Fruit fly (Drosophila melanogaster) whole organism, adult: Measurements from ENCODE around the gene CG11151.

Experiments
- CG11617 ChIP-seq: fragments of 200-800 bp; sonication (Bioruptor generic); optimal IDR thresholded peaks from 2 replicates; lab custom pipeline; 2017; ENCODE audit warnings: mild to moderate bottlenecking, missing biosample characterization, missing genetic modification reagents, missing genetic modification characterization
- CG12768 ChIP-seq: fragments of 200-800 bp; sonication (Bioruptor generic); optimal IDR thresholded peaks from 2 replicates; lab custom pipeline; 2017; ENCODE audit warnings: missing biosample characterization, missing genetic modification characterization, mild to moderate bottlenecking, moderate library complexity, missing genetic modification reagents
- CG14711 ChIP-seq: fragments of 200-800 bp; sonication (Bioruptor generic); optimal IDR thresholded peaks from 2 replicates; lab custom pipeline; 2018; ENCODE audit warnings: missing biosample characterization, mild to moderate bottlenecking, missing genetic modification characterization, moderate library complexity
- CG1620 ChIP-seq: fragments of 200-800 bp; sonication (Bioruptor generic); optimal IDR thresholded peaks from 2 replicates; lab custom pipeline; 2016; ENCODE audit warnings: missing biosample characterization, missing genetic modification characterization
- CG33017 ChIP-seq: fragments of 200-800 bp; sonication (Bioruptor generic); optimal IDR thresholded peaks from 2 replicates; lab custom pipeline; 2018; ENCODE audit warnings: missing biosample characterization, mild to moderate bottlenecking, missing genetic modification characterization, moderate library complexity
- CG5204 ChIP-seq: fragments of 200-800 bp; sonication (Bioruptor generic); optimal IDR thresholded peaks from 2 replicates; lab custom pipeline; 2016; ENCODE audit warnings: missing biosample characterization, missing genetic modification characterization
- CG7045 ChIP-seq: fragments of 200-800 bp; sonication (Bioruptor generic); optimal IDR thresholded peaks from 2 replicates; lab custom pipeline; 2017; ENCODE audit warnings: missing biosample characterization, mild to moderate bottlenecking, missing genetic modification characterization
- CG7101 ChIP-seq: fragments of 200-800 bp; sonication (Bioruptor generic); optimal IDR thresholded peaks from 2 replicates; lab custom pipeline; 2018; ENCODE audit warnings: missing biosample characterization, mild to moderate bottlenecking, missing genetic modification characterization, moderate library complexity
- Clk ChIP-seq: fragments of 200-800 bp; sonication (Bioruptor generic); optimal IDR thresholded peaks from 2 replicates; lab custom pipeline; 2017; ENCODE audit warnings: missing biosample characterization, missing genetic modification characterization
- Crg-1 ChIP-seq: fragments of 200-800 bp; sonication (Bioruptor generic); optimal IDR thresholded peaks from 2 replicates; lab custom pipeline; 2016; ENCODE audit warnings: missing biosample characterization, missing genetic modification characterization
- Hr96 ChIP-seq: fragments of 200-800 bp; sonication (Bioruptor generic); optimal IDR thresholded peaks from 2 replicates; lab custom pipeline; 2016; ENCODE audit warnings: missing biosample characterization, missing genetic modification characterization
- Mnt ChIP-seq: fragments of 200-800 bp; sonication (Bioruptor generic); optimal IDR thresholded peaks from 2 replicates; lab custom pipeline; 2016; ENCODE audit warnings: missing biosample characterization, mild to moderate bottlenecking, missing genetic modification characterization
- bab1 ChIP-seq: fragments of 200-800 bp; sonication (Bioruptor generic); optimal IDR thresholded peaks from 3 replicates; lab custom pipeline; 2019; ENCODE audit warnings: missing biosample characterization, mild to moderate bottlenecking, missing genetic modification characterization, moderate library complexity
- cic ChIP-seq: fragments of 200-800 bp; sonication (Bioruptor generic); optimal IDR thresholded peaks from 2 replicates; lab custom pipeline; 2017; ENCODE audit warnings: missing biosample characterization, mild to moderate bottlenecking, missing genetic modification characterization, moderate library complexity
- cnc ChIP-seq, 2 experiments: fragments of >200 bp; optimal IDR thresholded peaks; 2 replicates each; lab custom pipeline; 2017
- kay ChIP-seq: fragments of 200-800 bp; sonication (Bioruptor generic); peaks from one replicate; lab custom pipeline; 2016; ENCODE audit warnings: missing biosample characterization, missing genetic modification characterization, borderline replicate concordance
- ovo ChIP-seq: fragments of 200-800 bp; sonication (Bioruptor generic); optimal IDR thresholded peaks from 2 replicates; lab custom pipeline; 2016; ENCODE audit warnings: missing biosample characterization, missing genetic modification characterization
- pad ChIP-seq: fragments of 200-800 bp; sonication (Bioruptor generic); optimal IDR thresholded peaks from 3 replicates; lab custom pipeline; 2017; ENCODE audit warnings: missing biosample characterization, missing genetic modification characterization, mild to moderate bottlenecking, moderate library complexity, missing genetic modification reagents
- tj ChIP-seq: fragments of 200-800 bp; sonication (Bioruptor generic); optimal IDR thresholded peaks from 3 replicates; lab custom pipeline; 2017; ENCODE audit warnings: missing biosample characterization, mild to moderate bottlenecking, missing genetic modification characterization, moderate library complexity
- toe ChIP-seq: fragments of 200-800 bp; sonication (Bioruptor generic); optimal IDR thresholded peaks from 2 replicates; lab custom pipeline; 2016; ENCODE audit warnings: missing biosample characterization, missing genetic modification characterization

Gene CG11151

dm6 chrX:13740992-13741391 lies 1.4 kb downstream of the CG11151 start:
- TF ChIP-seq toe (GFP tag; lab: Kevin White, UChicago) (no peak), CG11617 (GFP tag; lab: Kevin White, UChicago) (no peak), bab1 (GFP tag; lab: Kevin White, UChicago) (no peak), CG14711 (tag; lab: Kevin White, UChicago) (no peak), Clk (GFP tag; lab: Kevin White, UChicago) (no peak), CG7045 (GFP tag; lab: Kevin White, UChicago) (no peak), pad (no peak), tj (GFP tag; lab: Kevin White, UChicago) (no peak), cic (no peak), CG5204 (GFP tag; lab: Kevin White, UChicago) (no peak), cnc (optimal IDR thresholded peaks at IDR 0.05; lab: Kevin White, UChicago) (no peak), CG1620 (GFP tag; lab: Kevin White, UChicago) (no peak), kay (no peak)

- TF ChIP-seq Mnt (peak; percentile 44), CG14711 (tag; lab: Kevin White, UChicago) (peak; percentile 86), CG7045 (GFP tag; lab: Kevin White, UChicago) (no peak), pad (peak; percentile 35), CG11617 (GFP tag; lab: Kevin White, UChicago) (peak; percentile 17), toe (GFP tag; lab: Kevin White, UChicago) (peak; percentile 23), CG33017 (tag; lab: Kevin White, UChicago) (no peak), Crg-1 (GFP tag; lab: Kevin White, UChicago) (peak; percentile 52), CG1620 (GFP tag; lab: Kevin White, UChicago) (peak; percentile 49), tj (GFP tag; lab: Kevin White, UChicago) (peak; percentile 77), bab1 (GFP tag; lab: Kevin White, UChicago) (peak; percentile 60), Clk (GFP tag; lab: Kevin White, UChicago) (no peak)
Measured at dm6 chrX:13744599-13745052, 5.1 kb downstream of the CG11151 start, which contains the start of gene Grip91. Gene Grip91, minus strand, starts transcription at chrX:13744683.

- TF ChIP-seq toe (GFP tag; lab: Kevin White, UChicago), result no peak
- peak; percentile 20 for TF ChIP-seq tj (GFP tag; lab: Kevin White, UChicago)
- no peak for TF ChIP-seq bab1 (GFP tag; lab: Kevin White, UChicago)
Measured at dm6 chrX:13747052-13747451, 7.5 kb downstream of the CG11151 start.

- no peak for TF ChIP-seq CG5204 (GFP tag; lab: Kevin White, UChicago)
- TF ChIP-seq CG7045 (GFP tag; lab: Kevin White, UChicago), result no peak
- peak; percentile 65 for TF ChIP-seq ovo (GFP tag; lab: Kevin White, UChicago)
- TF ChIP-seq Clk (GFP tag; lab: Kevin White, UChicago), result no peak
- no peak for TF ChIP-seq CG1620 (GFP tag; lab: Kevin White, UChicago)
- no peak for TF ChIP-seq Hr96 (GFP tag; lab: Kevin White, UChicago)
- peak; percentile 75 for TF ChIP-seq tj (GFP tag; lab: Kevin White, UChicago)
- TF ChIP-seq cnc (optimal IDR thresholded peaks at IDR 0.05; lab: Kevin White, UChicago), result no peak
- TF ChIP-seq pad, result no peak
- TF ChIP-seq kay, result peak; percentile 49
- no peak for TF ChIP-seq CG11617 (GFP tag; lab: Kevin White, UChicago)
- peak; percentile 17 for TF ChIP-seq bab1 (GFP tag; lab: Kevin White, UChicago)
Measured at dm6 chrX:13747635-13748467, 8.3 kb downstream of the CG11151 start.

- TF ChIP-seq kay (no peak), tj (GFP tag; lab: Kevin White, UChicago) (peak; percentile 63), cnc (optimal IDR thresholded peaks at IDR 0.05; lab: Kevin White, UChicago) (no peak), pad (no peak), CG7045 (GFP tag; lab: Kevin White, UChicago) (peak; percentile 50), CG1620 (GFP tag; lab: Kevin White, UChicago) (no peak), Mnt (peak; percentile 70), CG33017 (tag; lab: Kevin White, UChicago) (peak; percentile 54), CG11617 (GFP tag; lab: Kevin White, UChicago) (peak; percentile 76), ovo (GFP tag; lab: Kevin White, UChicago) (peak; percentile 63), toe (GFP tag; lab: Kevin White, UChicago) (no peak), bab1 (GFP tag; lab: Kevin White, UChicago) (peak; percentile 47), Crg-1 (GFP tag; lab: Kevin White, UChicago) (no peak), CG14711 (tag; lab: Kevin White, UChicago) (peak; percentile 75), Clk (GFP tag; lab: Kevin White, UChicago) (no peak), cic (peak; percentile 12), Hr96 (GFP tag; lab: Kevin White, UChicago) (no peak), CG7101 (peak; percentile 84), CG12768 (GFP tag; lab: Kevin White, UChicago) (no peak), CG5204 (GFP tag; lab: Kevin White, UChicago) (peak; percentile 36)
Measured at dm6 chrX:13748906-13749872, 9.6 kb downstream of the CG11151 start.
